Worm (Caenorhabditis elegans): Measurements from ENCODE around the gene srz-24.

DNA sequence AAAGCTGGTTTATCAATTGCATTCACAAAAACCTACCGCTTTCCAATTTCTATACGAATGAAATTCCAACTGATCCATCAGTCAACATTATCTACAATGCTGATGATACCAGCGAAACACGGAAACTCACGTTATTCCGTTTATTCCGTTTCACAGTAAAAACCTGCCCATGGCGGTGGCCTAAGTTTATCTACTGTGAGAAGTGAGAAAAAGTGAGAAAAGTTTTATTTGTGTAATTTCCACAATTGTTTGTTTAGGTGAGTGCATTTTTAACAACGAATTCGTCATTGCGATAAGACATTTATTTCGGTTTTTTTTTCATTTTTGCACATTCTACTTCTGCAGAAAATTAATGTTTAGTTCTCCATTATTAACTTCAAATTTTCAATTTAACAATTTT, 50.9 kb downstream of the srz-24 start, which contains the start of gene Y9C9A.8:
- no peak for TF ChIP-seq snpc-4 (tag; optimal IDR thresholded peaks at IDR 0.05)
- TF ChIP-seq nhr-11 (tag; optimal IDR thresholded peaks at IDR 0.05) = no peak
- TF ChIP-seq ceh-82 (tag; optimal IDR thresholded peaks at IDR 0.05) = no peak
- no peak for TF ChIP-seq ztf-11 (tag; optimal IDR thresholded peaks at IDR 0.05)
- TF ChIP-seq ZK546.5 (tag; optimal IDR thresholded peaks at IDR 0.05) = no peak
- no peak for TF ChIP-seq nhr-237 (tag; optimal IDR thresholded peaks at IDR 0.05)
- TF ChIP-seq elt-1 (tag; optimal IDR thresholded peaks at IDR 0.05) = no peak
- TF ChIP-seq mdl-1 (tag; optimal IDR thresholded peaks at IDR 0.05) = no peak
